Worm (Caenorhabditis elegans) whole organism, L1 larva: Measurements from ENCODE around the gene nhr-53.

ENCODE experiments used
- F16B12.6 ChIP-seq: fragments of 150-350 bp; optimal IDR thresholded peaks from 2 replicates; lab custom pipeline; 2014; ENCODE audit warnings: missing biosample characterization, missing genetic modification characterization
- Y116A8C.19 ChIP-seq: sonication (generic microtip); optimal IDR thresholded peaks from 2 replicates; lab custom pipeline; 2016; ENCODE audit warnings: missing compliant biosample characterization, missing genetic modification characterization, borderline replicate concordance
- aly-2 ChIP-seq: fragments of 150-350 bp; optimal IDR thresholded peaks from 2 replicates; lab custom pipeline; 2014; ENCODE audit warnings: missing biosample characterization, missing genetic modification characterization
- ama-1 ChIP-seq: fragments of 150-350 bp; optimal IDR thresholded peaks from 2 replicates; lab custom pipeline; 2014
- blmp-1 ChIP-seq: fragments of 150-350 bp; optimal IDR thresholded peaks from 2 replicates; lab custom pipeline; 2014; ENCODE audit warnings: missing biosample characterization, missing genetic modification characterization
- ceh-8 ChIP-seq: fragments of 200-800 bp; sonication (Bioruptor generic); optimal IDR thresholded peaks from 2 replicates; lab custom pipeline; 2018; ENCODE audit warnings: mild to moderate bottlenecking, missing genetic modification characterization, moderate library complexity, missing compliant biosample characterization
- elt-2 ChIP-seq: sonication (generic microtip); optimal IDR thresholded peaks from 2 replicates; lab custom pipeline; 2016; ENCODE audit warnings: missing genetic modification characterization, mild to moderate bottlenecking, inconsistent platforms, missing compliant biosample characterization, missing genetic modification reagents
- elt-3 ChIP-seq, 6 experiments: fragments of 150-350 bp in 1 of 6; sonication (generic microtip); optimal IDR thresholded peaks; 2 replicates each; lab custom pipeline; 2017 to 2018; ENCODE audit warnings: missing biosample characterization in 6 of 6, missing genetic modification characterization in 6 of 6, inconsistent platforms in 1 of 6
- fkh-10 ChIP-seq: sonication (generic microtip); optimal IDR thresholded peaks from 2 replicates; lab custom pipeline; 2017; ENCODE audit warnings: missing biosample characterization, missing genetic modification reagents, missing genetic modification characterization
- fkh-4 ChIP-seq: sonication (generic microtip); optimal IDR thresholded peaks from 2 replicates; lab custom pipeline; 2016; ENCODE audit warnings: missing compliant biosample characterization, missing genetic modification characterization, borderline replicate concordance
- hlh-4 ChIP-seq: sonication (generic microtip); optimal IDR thresholded peaks from 2 replicates; lab custom pipeline; 2016; ENCODE audit warnings: mild to moderate bottlenecking, missing genetic modification characterization, missing compliant biosample characterization
- lin-13 ChIP-seq: fragments of 150-350 bp; optimal IDR thresholded peaks from 2 replicates; lab custom pipeline; 2014; ENCODE audit warnings: missing biosample characterization, missing genetic modification reagents, missing genetic modification characterization
- lin-14 ChIP-seq: fragments of 200-800 bp; sonication (Bioruptor generic); optimal IDR thresholded peaks from 2 replicates; lab custom pipeline; 2018; ENCODE audit warnings: mild to moderate bottlenecking, missing genetic modification characterization, moderate library complexity, missing compliant biosample characterization
- lin-35 ChIP-seq, 2 experiments: fragments of 150-350 bp; optimal IDR thresholded peaks; 2 replicates each; lab custom pipeline; 2014; ENCODE audit warnings: missing biosample characterization in 2 of 2, missing genetic modification characterization in 2 of 2, missing genetic modification reagents in 2 of 2
- lsy-2 ChIP-seq, 2 experiments: fragments of 150-350 bp; optimal IDR thresholded peaks; 2 replicates each; lab custom pipeline; 2014; ENCODE audit warnings: missing biosample characterization in 2 of 2, missing genetic modification characterization in 2 of 2
- mab-9 ChIP-seq: fragments of 200-800 bp; sonication (Bioruptor generic); IDR thresholded peaks from 2 replicates; pipeline ENCODE4 v1.3.6; 2022; ENCODE audit warnings: missing genetic modification reagents, missing genetic modification characterization, missing compliant biosample characterization
- mef-2 ChIP-seq: fragments of 150-350 bp; optimal IDR thresholded peaks from 2 replicates; lab custom pipeline; 2014; ENCODE audit warnings: missing biosample characterization, missing genetic modification characterization
- nhr-19 ChIP-seq: fragments of 200-800 bp; sonication (Bioruptor generic); conservative IDR thresholded peaks from 2 replicates; pipeline ENCODE4 v1.3.6; 2022; ENCODE audit warnings: missing genetic modification characterization, missing compliant biosample characterization
- nhr-237 ChIP-seq: fragments of 150-350 bp; optimal IDR thresholded peaks from 2 replicates; lab custom pipeline; 2014; ENCODE audit warnings: missing biosample characterization, missing genetic modification characterization
- nhr-71 ChIP-seq: sonication (generic microtip); optimal IDR thresholded peaks from 2 replicates; lab custom pipeline; 2016; ENCODE audit warnings: mild to moderate bottlenecking, missing genetic modification characterization, moderate library complexity, missing compliant biosample characterization
- nhr-85 ChIP-seq: sonication (generic microtip); peaks from one replicate; lab custom pipeline; 2016; ENCODE audit warnings: missing genetic modification characterization, inconsistent platforms, missing compliant biosample characterization
- nhr-90 ChIP-seq: sonication (generic microtip); optimal IDR thresholded peaks from 2 replicates; lab custom pipeline; 2016; ENCODE audit warnings: mild to moderate bottlenecking, missing genetic modification characterization, missing compliant biosample characterization; ENCODE audit not compliant: poor library complexity
- pag-3 ChIP-seq: sonication (generic microtip); optimal IDR thresholded peaks from 2 replicates; lab custom pipeline; 2017; ENCODE audit warnings: missing genetic modification characterization, mild to moderate bottlenecking, missing compliant biosample characterization, antibody characterized with exemption, borderline replicate concordance; ENCODE audit not compliant: insufficient read depth
- pax-3 ChIP-seq: fragments of 200-800 bp; sonication (Bioruptor generic); optimal IDR thresholded peaks from 2 replicates; lab custom pipeline; 2018; ENCODE audit warnings: mild to moderate bottlenecking, missing genetic modification characterization, moderate library complexity, missing compliant biosample characterization
- pqm-1 ChIP-seq: sonication (generic microtip); optimal IDR thresholded peaks from 3 replicates; lab custom pipeline; 2017; ENCODE audit warnings: missing biosample characterization, missing genetic modification characterization
- sox-4 ChIP-seq: sonication (generic microtip); optimal IDR thresholded peaks from 2 replicates; lab custom pipeline; 2016; ENCODE audit warnings: missing genetic modification characterization, missing compliant biosample characterization
- sptf-1 ChIP-seq: fragments of 150-350 bp; optimal IDR thresholded peaks from 2 replicates; lab custom pipeline; 2014; ENCODE audit warnings: missing biosample characterization, missing genetic modification characterization
- swsn-7 ChIP-seq: sonication (generic microtip); optimal IDR thresholded peaks from 2 replicates; lab custom pipeline; 2016; ENCODE audit warnings: missing genetic modification characterization, missing compliant biosample characterization
- tbx-2 ChIP-seq: sonication (generic microtip); optimal IDR thresholded peaks from 2 replicates; lab custom pipeline; 2016; ENCODE audit warnings: missing genetic modification characterization, missing compliant biosample characterization
- unc-130 ChIP-seq: fragments of 150-350 bp; optimal IDR thresholded peaks from 2 replicates; lab custom pipeline; 2017; ENCODE audit warnings: missing biosample characterization, missing genetic modification characterization, inconsistent platforms
- unc-30 ChIP-seq: sonication (generic microtip); optimal IDR thresholded peaks from 2 replicates; lab custom pipeline; 2017; ENCODE audit warnings: missing biosample characterization, missing genetic modification characterization
- zag-1 ChIP-seq: fragments of 150-350 bp; optimal IDR thresholded peaks from 2 replicates; lab custom pipeline; 2014; ENCODE audit warnings: missing biosample characterization, missing genetic modification characterization

nhr-53 gene

ce11 chrV:15721431-15721830 lies 19.3 kb upstream of the nhr-53 start:
- peak; percentile 95 for TF ChIP-seq hlh-4
- no peak for TF ChIP-seq ceh-8 (GFP tag; lab: Kevin White, UChicago)

- TF ChIP-seq Y116A8C.19 (tag; lab: Kevin White, UChicago) = no peak
- TF ChIP-seq unc-130 = no peak
- TF ChIP-seq pag-3 (tag; lab: Kevin White, UChicago) = no peak
- no peak for TF ChIP-seq mef-2
- TF ChIP-seq lin-14 (GFP tag; lab: Kevin White, UChicago) = no peak
- TF ChIP-seq lin-13 (GFP tag; lab: Kevin White, UChicago) = no peak
- TF ChIP-seq ama-1 (lab: Kevin White, UChicago) = no peak
- TF ChIP-seq lsy-2 (tag; optimal IDR thresholded peaks at IDR 0.05; lab: Kevin White, UChicago) = no peak
- no peak for TF ChIP-seq fkh-10
- TF ChIP-seq pax-3 (tag; lab: Kevin White, UChicago) = no peak
- TF ChIP-seq lin-35 (GFP tag; optimal IDR thresholded peaks at IDR 0.05; lab: Kevin White, UChicago) = no peak
- TF ChIP-seq aly-2 (tag; lab: Kevin White, UChicago) = no peak
- no peak for TF ChIP-seq swsn-7 (tag; lab: Kevin White, UChicago)
- no peak for TF ChIP-seq F16B12.6 (tag; lab: Kevin White, UChicago)
- no peak for TF ChIP-seq zag-1 (tag; lab: Kevin White, UChicago)
- no peak for TF ChIP-seq mab-9 (GFP tag; lab: Robert Waterston, UW)
Observed at ce11 chrV:15719570-15719969, 17.4 kb upstream of the nhr-53 start, which contains the start of gene Y6E2A.7. TSS of gene Y6E2A.7 (plus strand) at chrV:15719870.

- no peak for TF ChIP-seq nhr-85
- TF ChIP-seq tbx-2 (tag; lab: Kevin White, UChicago) = no peak
- TF ChIP-seq nhr-19 (GFP tag; lab: Robert Waterston, UW) = no peak
- no peak for TF ChIP-seq pag-3 (tag; lab: Kevin White, UChicago)
- TF ChIP-seq blmp-1 = no peak
- TF ChIP-seq nhr-71 = no peak
- TF ChIP-seq, all 84 proteins: peak for 0
Observed at ce11 chrV:15718562-15718961, 16.4 kb upstream of the nhr-53 start, which contains the start of gene Y6E2A.5. TSS of gene Y6E2A.5 (minus strand) at chrV:15718662.

ce11 chrV:15716679-15717078 lies 14.5 kb upstream of the nhr-53 start, which contains the start of gene Y6E2A.4:
TSS of gene Y6E2A.4 (minus strand) at chrV:15716779.
- TF ChIP-seq nhr-19 (GFP tag; lab: Robert Waterston, UW) = no peak
- TF ChIP-seq nhr-85 = no peak
- TF ChIP-seq unc-30 (tag; lab: Kevin White, UChicago) = no peak
- TF ChIP-seq, all 84 proteins: peak for 0

- TF ChIP-seq elt-3 (tag; optimal IDR thresholded peaks at IDR 0.05; lab: Kevin White, UChicago) = no peak
- TF ChIP-seq sptf-1 = no peak
- TF ChIP-seq sox-4 (tag; lab: Kevin White, UChicago) = no peak
- no peak for TF ChIP-seq nhr-237 (tag; lab: Kevin White, UChicago)
- no peak for TF ChIP-seq fkh-4 (tag; lab: Kevin White, UChicago)
- no peak for TF ChIP-seq pqm-1 (tag; lab: Kevin White, UChicago)
- no peak for TF ChIP-seq nhr-90
- TF ChIP-seq, all 84 proteins: peak for 0
Observed at ce11 chrV:15715636-15716035, 13.5 kb upstream of the nhr-53 start.

ce11 chrV:15712385-15712784 lies 10.2 kb upstream of the nhr-53 start:
- TF ChIP-seq Y116A8C.19 (tag; lab: Kevin White, UChicago) (no peak), elt-2 (tag; lab: Kevin White, UChicago) (peak; percentile 50)
